Fruit fly (Drosophila melanogaster) whole organism, embryonic: ENCODE data around the gene IFT54.
A peak's percentile ranks its signal among the peaks of the same experiment; 100 is the strongest.

Experiments
- Adf1 ChIP-seq: fragments of 200-800 bp; sonication (Bioruptor generic); IDR thresholded peaks from 2 replicates; pipeline ENCODE4 v1.3.6; 2022; ENCODE audit warnings: missing biosample characterization, missing genetic modification characterization
- Antp ChIP-seq: fragments of 200-800 bp; sonication (Bioruptor generic); optimal IDR thresholded peaks from 3 replicates; lab custom pipeline; 2016; ENCODE audit warnings: missing biosample characterization, missing genetic modification characterization
- Bgb ChIP-seq: fragments of 200-800 bp; sonication (Bioruptor generic); IDR thresholded peaks from 2 replicates; pipeline ENCODE4 v1.3.6; 2022; ENCODE audit warnings: missing biosample characterization, missing genetic modification characterization; ENCODE audit not compliant: partially characterized antibody
- BtbVII ChIP-seq: fragments of 200-800 bp; sonication (Bioruptor generic); optimal IDR thresholded peaks from 3 replicates; lab custom pipeline; 2017; ENCODE audit warnings: missing biosample characterization, mild to moderate bottlenecking, missing genetic modification characterization
- CG10147 ChIP-seq: fragments of 200-800 bp; sonication (Bioruptor generic); optimal IDR thresholded peaks from 2 replicates; lab custom pipeline; 2019; ENCODE audit warnings: missing biosample characterization, mild to moderate bottlenecking, missing genetic modification characterization, moderate library complexity
- CG10959 ChIP-seq: fragments of 200-800 bp; sonication (Bioruptor generic); IDR thresholded peaks from 2 replicates; pipeline ENCODE4 v1.3.6; 2022; ENCODE audit warnings: missing biosample characterization, missing genetic modification characterization
- CG13775 ChIP-seq: fragments of 200-800 bp; sonication (Bioruptor generic); optimal IDR thresholded peaks from 3 replicates; lab custom pipeline; 2017; ENCODE audit warnings: missing biosample characterization, mild to moderate bottlenecking, missing genetic modification characterization
- CG14667 ChIP-seq: fragments of 200-800 bp; sonication (Bioruptor generic); IDR thresholded peaks from 2 replicates; pipeline ENCODE4 v1.3.6; 2022; ENCODE audit warnings: missing biosample characterization, missing genetic modification characterization
- CG14710 ChIP-seq: fragments of 200-800 bp; sonication (Bioruptor generic); optimal IDR thresholded peaks from 3 replicates; lab custom pipeline; 2019; ENCODE audit warnings: missing biosample characterization, mild to moderate bottlenecking, missing genetic modification characterization, moderate library complexity
- CG15269 ChIP-seq: fragments of 200-800 bp; sonication (Bioruptor generic); optimal IDR thresholded peaks from 2 replicates; lab custom pipeline; 2018; ENCODE audit warnings: missing biosample characterization, mild to moderate bottlenecking, missing genetic modification characterization, moderate library complexity
- CG17385 ChIP-seq: fragments of 200-800 bp; sonication (Bioruptor generic); optimal IDR thresholded peaks from 3 replicates; lab custom pipeline; 2018; ENCODE audit warnings: missing biosample characterization, mild to moderate bottlenecking, missing genetic modification characterization
- CG2120 ChIP-seq: fragments of 200-800 bp; sonication (Bioruptor generic); optimal IDR thresholded peaks from 3 replicates; lab custom pipeline; 2016; ENCODE audit warnings: missing biosample characterization, missing genetic modification characterization
- CG2199 ChIP-seq: fragments of 200-800 bp; sonication (Bioruptor generic); IDR thresholded peaks from 3 replicates; pipeline ENCODE4 v1.3.6; 2022; ENCODE audit warnings: missing biosample characterization, missing genetic modification characterization
- CG2875 ChIP-seq: fragments of 200-800 bp; sonication (Bioruptor generic); optimal IDR thresholded peaks from 2 replicates; lab custom pipeline; 2017; ENCODE audit warnings: missing biosample characterization, mild to moderate bottlenecking, missing genetic modification characterization, missing genetic modification reagents
- CG33213 ChIP-seq: fragments of 200-800 bp; sonication (Bioruptor generic); optimal IDR thresholded peaks from 3 replicates; lab custom pipeline; 2016; ENCODE audit warnings: missing biosample characterization, missing genetic modification characterization
- CG43689 ChIP-seq: fragments of 200-800 bp; sonication (Bioruptor generic); IDR thresholded peaks from 2 replicates; pipeline ENCODE4 v1.3.6; 2022; ENCODE audit warnings: missing biosample characterization, missing genetic modification characterization
- CG6654 ChIP-seq: fragments of 200-800 bp; sonication (Bioruptor generic); optimal IDR thresholded peaks from 2 replicates; lab custom pipeline; 2017; ENCODE audit warnings: missing biosample characterization, mild to moderate bottlenecking, missing genetic modification characterization
- CG7963 ChIP-seq: fragments of 200-800 bp; sonication (Bioruptor generic); IDR thresholded peaks from 3 replicates; pipeline ENCODE4 v1.3.6; 2022; ENCODE audit warnings: missing biosample characterization, missing genetic modification characterization; ENCODE audit not compliant: partially characterized antibody
- CG7987 ChIP-seq: fragments of 200-800 bp; sonication (Bioruptor generic); optimal IDR thresholded peaks from 2 replicates; lab custom pipeline; 2018; ENCODE audit warnings: missing biosample characterization, mild to moderate bottlenecking, missing genetic modification characterization, moderate library complexity
- Camta ChIP-seq: fragments of 200-800 bp; sonication (Bioruptor generic); optimal IDR thresholded peaks from 2 replicates; lab custom pipeline; 2016; ENCODE audit warnings: missing biosample characterization, missing genetic modification characterization
- Drgx ChIP-seq: fragments of 200-800 bp; sonication (Bioruptor generic); IDR thresholded peaks from 2 replicates; pipeline ENCODE4 v1.3.6; 2022; ENCODE audit warnings: missing biosample characterization, missing genetic modification characterization
- Elba2 ChIP-seq: fragments of 200-800 bp; sonication (Bioruptor generic); optimal IDR thresholded peaks from 3 replicates; lab custom pipeline; 2016; ENCODE audit warnings: missing biosample characterization, missing genetic modification characterization
- H2.0 ChIP-seq: fragments of 200-800 bp; sonication (Bioruptor generic); IDR thresholded peaks from 2 replicates; pipeline ENCODE4 v1.3.6; 2022; ENCODE audit warnings: missing biosample characterization, missing genetic modification characterization
- HLH54F ChIP-seq: fragments of 200-800 bp; sonication (Bioruptor generic); optimal IDR thresholded peaks from 3 replicates; lab custom pipeline; 2016; ENCODE audit warnings: missing biosample characterization, missing genetic modification characterization
- HLHmδ ChIP-seq: fragments of 200-800 bp; sonication (Bioruptor generic); optimal IDR thresholded peaks from 2 replicates; lab custom pipeline; 2018; ENCODE audit warnings: missing biosample characterization, mild to moderate bottlenecking, missing genetic modification characterization, moderate library complexity
- Neu2 ChIP-seq: fragments of 200-800 bp; sonication (Bioruptor generic); optimal IDR thresholded peaks from 3 replicates; lab custom pipeline; 2016; ENCODE audit warnings: missing biosample characterization, missing genetic modification characterization, borderline replicate concordance
- Oli ChIP-seq: fragments of 200-800 bp; sonication (Bioruptor generic); optimal IDR thresholded peaks from 2 replicates; lab custom pipeline; 2018; ENCODE audit warnings: missing biosample characterization, mild to moderate bottlenecking, missing genetic modification characterization, moderate library complexity
- Rx ChIP-seq: fragments of 200-800 bp; sonication (Bioruptor generic); IDR thresholded peaks from 2 replicates; pipeline ENCODE4 v1.3.6; 2022; ENCODE audit warnings: missing biosample characterization, missing genetic modification characterization
- Side ChIP-seq: fragments of 200-800 bp; sonication (Bioruptor generic); optimal IDR thresholded peaks from 2 replicates; lab custom pipeline; 2016; ENCODE audit warnings: missing biosample characterization, missing genetic modification characterization
- Sry-δ ChIP-seq: fragments of 200-800 bp; sonication (Bioruptor generic); optimal IDR thresholded peaks from 2 replicates; lab custom pipeline; 2016; ENCODE audit warnings: missing biosample characterization, missing genetic modification characterization
- ab ChIP-seq: fragments of 200-800 bp; sonication (Bioruptor generic); optimal IDR thresholded peaks from 2 replicates; lab custom pipeline; 2016; ENCODE audit warnings: missing biosample characterization, missing genetic modification characterization
- al ChIP-seq: fragments of 200-800 bp; sonication (Bioruptor generic); IDR thresholded peaks from 2 replicates; pipeline ENCODE4 v1.3.6; 2022; ENCODE audit warnings: missing biosample characterization, missing genetic modification characterization
- aop ChIP-seq: fragments of 200-800 bp; sonication (Bioruptor generic); IDR thresholded peaks from 2 replicates; pipeline ENCODE4 v1.3.6; 2022; ENCODE audit warnings: missing biosample characterization, missing genetic modification characterization
- dan ChIP-seq: fragments of 200-800 bp; sonication (Bioruptor generic); IDR thresholded peaks from 2 replicates; pipeline ENCODE4 v1.3.6; 2022; ENCODE audit warnings: missing biosample characterization, missing genetic modification characterization
- disco-r ChIP-seq: fragments of 200-800 bp; sonication (Bioruptor generic); optimal IDR thresholded peaks from 2 replicates; lab custom pipeline; 2016; ENCODE audit warnings: missing biosample characterization, missing genetic modification characterization
- emc ChIP-seq: fragments of 200-800 bp; sonication (Bioruptor generic); optimal IDR thresholded peaks from 2 replicates; lab custom pipeline; 2016; ENCODE audit warnings: missing biosample characterization, missing genetic modification characterization
- fd102C ChIP-seq: fragments of 200-800 bp; sonication (Bioruptor generic); optimal IDR thresholded peaks from 2 replicates; lab custom pipeline; 2018; ENCODE audit warnings: missing biosample characterization, mild to moderate bottlenecking, missing genetic modification characterization, moderate library complexity
- h ChIP-seq: fragments of >200 bp; optimal IDR thresholded peaks from 2 replicates; lab custom pipeline; 2017
- kah ChIP-seq: fragments of 200-800 bp; sonication (Bioruptor generic); optimal IDR thresholded peaks from 2 replicates; lab custom pipeline; 2018; ENCODE audit warnings: missing biosample characterization, mild to moderate bottlenecking, missing genetic modification characterization
- kay ChIP-seq: fragments of 200-800 bp; sonication (Bioruptor generic); optimal IDR thresholded peaks from 2 replicates; lab custom pipeline; 2016; ENCODE audit warnings: missing biosample characterization, missing genetic modification characterization
- ken ChIP-seq: fragments of 200-800 bp; sonication (Bioruptor generic); IDR thresholded peaks from 3 replicates; pipeline ENCODE4 v1.3.6; 2022; ENCODE audit warnings: missing biosample characterization, missing genetic modification characterization
- nom ChIP-seq: fragments of 200-800 bp; sonication (Bioruptor generic); optimal IDR thresholded peaks from 2 replicates; lab custom pipeline; 2017; ENCODE audit warnings: missing biosample characterization, missing genetic modification characterization, mild to moderate bottlenecking, moderate library complexity, missing genetic modification reagents
- repo ChIP-seq: fragments of 200-800 bp; sonication (Bioruptor generic); optimal IDR thresholded peaks from 2 replicates; lab custom pipeline; 2016; ENCODE audit warnings: missing biosample characterization, missing genetic modification characterization
- sc ChIP-seq, 3 experiments: fragments of >200 bp in 2 of 3; fragments of 200-800 bp in 1 of 3; sonication (Bioruptor generic) in 1 of 3; optimal IDR thresholded peaks; 2 replicates in 2 of 3; 3 replicates in 1 of 3; lab custom pipeline; 2017; ENCODE audit warnings: mild to moderate bottlenecking in 1 of 3, missing biosample characterization in 1 of 3, missing genetic modification characterization in 1 of 3, missing genetic modification reagents in 1 of 3
- schlank ChIP-seq: fragments of 200-800 bp; sonication (Bioruptor generic); optimal IDR thresholded peaks from 2 replicates; lab custom pipeline; 2018; ENCODE audit warnings: missing biosample characterization, mild to moderate bottlenecking, missing genetic modification characterization
- scrt ChIP-seq: fragments of 200-800 bp; sonication (Bioruptor generic); optimal IDR thresholded peaks from 2 replicates; lab custom pipeline; 2018; ENCODE audit warnings: missing biosample characterization, mild to moderate bottlenecking, missing genetic modification characterization, moderate library complexity
- sqz ChIP-seq: fragments of 200-800 bp; sonication (Bioruptor generic); optimal IDR thresholded peaks from 3 replicates; lab custom pipeline; 2018; ENCODE audit warnings: missing biosample characterization, mild to moderate bottlenecking, missing genetic modification characterization
- stc ChIP-seq: fragments of 200-800 bp; sonication (Bioruptor generic); IDR thresholded peaks from 2 replicates; pipeline ENCODE4 v1.3.6; 2022; ENCODE audit warnings: missing biosample characterization, missing genetic modification characterization
- tx ChIP-seq: fragments of 200-800 bp; sonication (Bioruptor generic); optimal IDR thresholded peaks from 2 replicates; lab custom pipeline; 2016; ENCODE audit warnings: missing biosample characterization, missing genetic modification characterization
- usp ChIP-seq: fragments of >200 bp; optimal IDR thresholded peaks from 2 replicates; lab custom pipeline; 2017; ENCODE audit warnings: missing biosample characterization, missing genetic modification characterization

The IFT54 gene

dm6 chr3R:14278523-14279303, 23.5 kb upstream of the IFT54 start (continued):
- TF ChIP-seq ab (GFP tag; lab: Kevin White, UChicago) (no peak), Rx (GFP tag; lab: Robert Waterston, UW) (no peak), CG7963 (GFP tag; lab: Robert Waterston, UW) (no peak), fd102C (GFP tag; lab: Kevin White, UChicago) (no peak), H2.0 (GFP tag; lab: Robert Waterston, UW) (no peak), CG7987 (GFP tag; lab: Kevin White, UChicago) (no peak), dan (no peak), Elba2 (GFP tag; lab: Kevin White, UChicago) (no peak), CG14667 (GFP tag; lab: Robert Waterston, UW) (no peak), scrt (no peak), schlank (tag; lab: Kevin White, UChicago) (no peak), emc (GFP tag; lab: Kevin White, UChicago) (no peak), Bgb (GFP tag; lab: Robert Waterston, UW) (no peak), sc (optimal IDR thresholded peaks at IDR 0.05; lab: Kevin White, UChicago) (no peak), sc (GFP tag; optimal IDR thresholded peaks at IDR 0.05; lab: Kevin White, UChicago) (no peak), Neu2 (GFP tag; lab: Kevin White, UChicago) (peak; percentile 66), CG2120 (GFP tag; lab: Kevin White, UChicago) (no peak), h (lab: Kevin White, UChicago) (no peak), CG13775 (no peak), CG33213 (no peak), CG15269 (tag; lab: Kevin White, UChicago) (no peak), kay (GFP tag; lab: Kevin White, UChicago) (no peak), HLH54F (GFP tag; lab: Kevin White, UChicago) (no peak), Drgx (GFP tag; lab: Robert Waterston, UW) (0 out of 2 replicates have a peak, but pooled peaks have one; percentile 56), CG10959 (no peak), CG10147 (GFP tag; lab: Kevin White, UChicago) (no peak), HLHmδ (peak; percentile 8), usp (no peak), al (no peak), BtbVII (GFP tag; lab: Kevin White, UChicago) (no peak), nom (GFP tag; lab: Kevin White, UChicago) (peak; percentile 95), repo (GFP tag; lab: Kevin White, UChicago) (no peak), Side (GFP tag; lab: Kevin White, UChicago) (no peak), CG2199 (no peak; the same call in 2 of the 3 replicates), Sry-δ (peak; percentile 35), CG2875 (no peak), ken (GFP tag; lab: Robert Waterston, UW) (no peak), disco-r (GFP tag; lab: Kevin White, UChicago) (no peak), Camta (GFP tag; lab: Kevin White, UChicago) (no peak), Adf1 (no peak), Antp (GFP tag; lab: Kevin White, UChicago) (no peak), CG43689 (GFP tag; lab: Robert Waterston, UW) (no peak), CG17385 (GFP tag; lab: Kevin White, UChicago) (no peak), kah (GFP tag; lab: Kevin White, UChicago) (peak; percentile 1), sqz (peak; percentile 94), aop (GFP tag; lab: Robert Waterston, UW) (no peak), Oli (tag; lab: Kevin White, UChicago) (no peak), tx (no peak), CG6654 (no peak), stc (GFP tag; lab: Robert Waterston, UW) (no peak), CG14710 (tag; lab: Kevin White, UChicago) (no peak)
